Fruit fly (Drosophila melanogaster) whole organism, embryonic: ENCODE results near the gene AstA-R1.
A peak's percentile ranks its signal among the peaks of the same experiment; 100 is the strongest.

ENCODE experiments used
- ATbp ChIP-seq: fragments of 200-800 bp; sonication (Bioruptor generic); optimal IDR thresholded peaks from 2 replicates; lab custom pipeline; 2017; ENCODE audit warnings: missing biosample characterization, mild to moderate bottlenecking, missing genetic modification characterization, missing genetic modification reagents
- CG10462 ChIP-seq: fragments of 200-800 bp; sonication (Bioruptor generic); optimal IDR thresholded peaks from 2 replicates; lab custom pipeline; 2016; ENCODE audit warnings: missing biosample characterization, missing genetic modification characterization
- CG12942 ChIP-seq: fragments of 200-800 bp; sonication (Bioruptor generic); optimal IDR thresholded peaks from 3 replicates; lab custom pipeline; 2016; ENCODE audit warnings: missing biosample characterization, missing genetic modification characterization
- CG15011 ChIP-seq: fragments of 200-800 bp; sonication (Bioruptor generic); optimal IDR thresholded peaks from 3 replicates; lab custom pipeline; 2018; ENCODE audit warnings: missing biosample characterization, mild to moderate bottlenecking, missing genetic modification characterization
- CG15601 ChIP-seq: fragments of 200-800 bp; sonication (Bioruptor generic); optimal IDR thresholded peaks from 3 replicates; lab custom pipeline; 2019; ENCODE audit warnings: missing biosample characterization, mild to moderate bottlenecking, missing genetic modification characterization, moderate library complexity
- CG1603 ChIP-seq: fragments of 200-800 bp; sonication (Bioruptor generic); optimal IDR thresholded peaks from 2 replicates; lab custom pipeline; 2019; ENCODE audit warnings: missing biosample characterization, mild to moderate bottlenecking, missing genetic modification characterization, moderate library complexity
- CG17361 ChIP-seq: fragments of 200-800 bp; sonication (Bioruptor generic); IDR thresholded peaks from 3 replicates; pipeline ENCODE4 v1.3.6; 2022; ENCODE audit warnings: missing biosample characterization, missing genetic modification characterization
- CG2678 ChIP-seq: fragments of 200-800 bp; sonication (Bioruptor generic); optimal IDR thresholded peaks from 3 replicates; lab custom pipeline; 2019; ENCODE audit warnings: missing biosample characterization, mild to moderate bottlenecking, missing genetic modification characterization, moderate library complexity
- CG2889 ChIP-seq: fragments of 200-800 bp; sonication (Bioruptor generic); IDR thresholded peaks from 3 replicates; pipeline ENCODE4 v1.3.6; 2022; ENCODE audit warnings: missing biosample characterization, missing genetic modification characterization
- CG30431 ChIP-seq: fragments of 200-800 bp; sonication (Bioruptor generic); optimal IDR thresholded peaks from 2 replicates; lab custom pipeline; 2017; ENCODE audit warnings: missing biosample characterization, missing genetic modification characterization
- CG34376 ChIP-seq: fragments of 200-800 bp; sonication (Bioruptor generic); optimal IDR thresholded peaks from 2 replicates; lab custom pipeline; 2018; ENCODE audit warnings: missing biosample characterization, mild to moderate bottlenecking, missing genetic modification characterization
- CG34422 ChIP-seq: fragments of 200-800 bp; sonication (Bioruptor generic); IDR thresholded peaks from 3 replicates; pipeline ENCODE4 v1.3.6; 2022; ENCODE audit warnings: missing biosample characterization, missing genetic modification characterization
- CG4404 ChIP-seq: fragments of 200-800 bp; sonication (Bioruptor generic); IDR thresholded peaks from 2 replicates; pipeline ENCODE4 v1.3.6; 2022; ENCODE audit warnings: missing biosample characterization, missing genetic modification characterization
- CG4854 ChIP-seq: fragments of 200-800 bp; sonication (Bioruptor generic); optimal IDR thresholded peaks from 2 replicates; lab custom pipeline; 2016; ENCODE audit warnings: missing biosample characterization, missing genetic modification characterization, inconsistent platforms
- CG5245 ChIP-seq: fragments of 200-800 bp; sonication (Bioruptor generic); optimal IDR thresholded peaks from 3 replicates; lab custom pipeline; 2016; ENCODE audit warnings: missing biosample characterization, missing genetic modification characterization
- CG6254 ChIP-seq: fragments of 200-800 bp; sonication (Bioruptor generic); optimal IDR thresholded peaks from 3 replicates; lab custom pipeline; 2017; ENCODE audit warnings: mild to moderate bottlenecking, missing biosample characterization, missing genetic modification reagents, missing genetic modification characterization
- CG6765 ChIP-seq: fragments of 200-800 bp; sonication (Bioruptor generic); optimal IDR thresholded peaks from 3 replicates; lab custom pipeline; 2017; ENCODE audit warnings: missing biosample characterization, mild to moderate bottlenecking, missing genetic modification characterization
- CG7786 ChIP-seq: fragments of 200-800 bp; sonication (Bioruptor generic); optimal IDR thresholded peaks from 2 replicates; lab custom pipeline; 2016; ENCODE audit warnings: missing biosample characterization, missing genetic modification characterization
- CG7963 ChIP-seq: fragments of 200-800 bp; sonication (Bioruptor generic); IDR thresholded peaks from 3 replicates; pipeline ENCODE4 v1.3.6; 2022; ENCODE audit warnings: missing biosample characterization, missing genetic modification characterization; ENCODE audit not compliant: partially characterized antibody
- CG9797 ChIP-seq: fragments of 200-800 bp; sonication (Bioruptor generic); optimal IDR thresholded peaks from 3 replicates; lab custom pipeline; 2018; ENCODE audit warnings: missing biosample characterization, mild to moderate bottlenecking, missing genetic modification characterization
- Dek ChIP-seq: fragments of 200-800 bp; sonication (Bioruptor generic); optimal IDR thresholded peaks from 3 replicates; lab custom pipeline; 2019; ENCODE audit warnings: missing biosample characterization, mild to moderate bottlenecking, missing genetic modification characterization, moderate library complexity
- Dll ChIP-seq: fragments of 200-800 bp; sonication (Bioruptor generic); IDR thresholded peaks from 4 replicates; pipeline ENCODE4 v1.3.6; 2022; ENCODE audit warnings: missing biosample characterization, missing genetic modification characterization; ENCODE audit not compliant: partially characterized antibody
- Elba2 ChIP-seq: fragments of 200-800 bp; sonication (Bioruptor generic); optimal IDR thresholded peaks from 3 replicates; lab custom pipeline; 2016; ENCODE audit warnings: missing biosample characterization, missing genetic modification characterization
- Ets97D ChIP-seq: fragments of 200-800 bp; sonication (Bioruptor generic); optimal IDR thresholded peaks from 3 replicates; lab custom pipeline; 2016; ENCODE audit warnings: missing biosample characterization, missing genetic modification characterization
- Hr39 ChIP-seq: fragments of >200 bp; optimal IDR thresholded peaks from 2 replicates; lab custom pipeline; 2017
- Lpt ChIP-seq: fragments of >200 bp; optimal IDR thresholded peaks from 2 replicates; lab custom pipeline; 2018; ENCODE audit warnings: missing biosample characterization, missing genetic modification characterization
- Mes4 ChIP-seq: fragments of 200-800 bp; sonication (Bioruptor generic); optimal IDR thresholded peaks from 2 replicates; lab custom pipeline; 2016; ENCODE audit warnings: missing biosample characterization, missing genetic modification characterization
- TFAM ChIP-seq: fragments of 200-800 bp; sonication (Bioruptor generic); optimal IDR thresholded peaks from 2 replicates; lab custom pipeline; 2017; ENCODE audit warnings: missing biosample characterization, missing genetic modification characterization, inconsistent platforms
- Usf ChIP-seq: fragments of 200-800 bp; sonication (Bioruptor generic); optimal IDR thresholded peaks from 2 replicates; lab custom pipeline; 2017; ENCODE audit warnings: missing genotype, missing biosample characterization, missing genetic modification characterization
- ac ChIP-seq: fragments of 200-800 bp; sonication (Bioruptor generic); optimal IDR thresholded peaks from 3 replicates; lab custom pipeline; 2017; ENCODE audit warnings: missing biosample characterization, mild to moderate bottlenecking, missing genetic modification characterization
- al ChIP-seq: fragments of 200-800 bp; sonication (Bioruptor generic); IDR thresholded peaks from 2 replicates; pipeline ENCODE4 v1.3.6; 2022; ENCODE audit warnings: missing biosample characterization, missing genetic modification characterization
- aop ChIP-seq: fragments of 200-800 bp; sonication (Bioruptor generic); IDR thresholded peaks from 2 replicates; pipeline ENCODE4 v1.3.6; 2022; ENCODE audit warnings: missing biosample characterization, missing genetic modification characterization
- ara ChIP-seq: fragments of 200-800 bp; sonication (Bioruptor generic); IDR thresholded peaks from 2 replicates; pipeline ENCODE4 v1.3.6; 2022; ENCODE audit warnings: missing biosample characterization, missing genetic modification characterization
- ato ChIP-seq: fragments of 200-800 bp; sonication (Bioruptor generic); IDR thresholded peaks from 2 replicates; pipeline ENCODE4 v1.3.6; 2022; ENCODE audit warnings: missing biosample characterization, missing genetic modification characterization; ENCODE audit not compliant: partially characterized antibody
- bab2 ChIP-seq: fragments of 200-800 bp; sonication (Bioruptor generic); optimal IDR thresholded peaks from 2 replicates; lab custom pipeline; 2016; ENCODE audit warnings: missing biosample characterization, missing genetic modification characterization
- bbx ChIP-seq: fragments of 200-800 bp; sonication (Bioruptor generic); IDR thresholded peaks from 2 replicates; pipeline ENCODE4 v1.3.6; 2022; ENCODE audit warnings: missing biosample characterization, missing genetic modification characterization; ENCODE audit not compliant: partially characterized antibody
- cas ChIP-seq: fragments of 200-800 bp; sonication (Bioruptor generic); IDR thresholded peaks from 2 replicates; pipeline ENCODE4 v1.3.6; 2022; ENCODE audit warnings: missing biosample characterization, missing genetic modification characterization
- croc ChIP-seq: fragments of 200-800 bp; sonication (Bioruptor generic); conservative IDR thresholded peaks from 3 replicates; pipeline ENCODE4 v1.3.6; 2022; ENCODE audit warnings: missing biosample characterization, missing genetic modification characterization
- da ChIP-seq: fragments of 200-800 bp; sonication (Bioruptor generic); optimal IDR thresholded peaks from 2 replicates; lab custom pipeline; 2016; ENCODE audit warnings: missing biosample characterization, missing genetic modification characterization
- en ChIP-seq: fragments of 200-800 bp; sonication (Bioruptor generic); optimal IDR thresholded peaks from 2 replicates; lab custom pipeline; 2016; ENCODE audit warnings: missing biosample characterization, missing genetic modification characterization
- eve ChIP-seq, 2 experiments: fragments of >200 bp; optimal IDR thresholded peaks; 2 replicates each; lab custom pipeline; 2017; ENCODE audit warnings: missing biosample characterization in 2 of 2, missing genetic modification characterization in 2 of 2
- kah ChIP-seq: fragments of 200-800 bp; sonication (Bioruptor generic); optimal IDR thresholded peaks from 2 replicates; lab custom pipeline; 2018; ENCODE audit warnings: missing biosample characterization, mild to moderate bottlenecking, missing genetic modification characterization
- oc ChIP-seq: fragments of 200-800 bp; sonication (Bioruptor generic); optimal IDR thresholded peaks from 2 replicates; lab custom pipeline; 2018; ENCODE audit warnings: missing biosample characterization, mild to moderate bottlenecking, missing genetic modification characterization, moderate library complexity
- odd ChIP-seq: fragments of 200-800 bp; sonication (Bioruptor generic); optimal IDR thresholded peaks from 2 replicates; lab custom pipeline; 2017; ENCODE audit warnings: missing biosample characterization, mild to moderate bottlenecking, missing genetic modification characterization
- pb ChIP-seq: fragments of 200-800 bp; sonication (Bioruptor generic); optimal IDR thresholded peaks from 3 replicates; lab custom pipeline; 2016; ENCODE audit warnings: missing biosample characterization, missing genetic modification characterization
- prd ChIP-seq, 3 experiments: fragments of >200 bp in 2 of 3; fragments of 200-800 bp in 1 of 3; sonication (Bioruptor generic) in 1 of 3; optimal IDR thresholded peaks in 2 of 3; IDR thresholded peaks in 1 of 3; 2 replicates in 2 of 3; 3 replicates in 1 of 3; pipeline versions ENCODE4 v1.3.6 to Lab custom; 2017 to 2022; ENCODE audit warnings: missing biosample characterization in 1 of 3, missing genetic modification characterization in 1 of 3
- sens-2 ChIP-seq: fragments of 200-800 bp; sonication (Bioruptor generic); IDR thresholded peaks from 2 replicates; pipeline ENCODE4 v1.3.6; 2022; ENCODE audit warnings: missing biosample characterization, missing genetic modification characterization
- trem ChIP-seq: fragments of 200-800 bp; optimal IDR thresholded peaks from 3 replicates; lab custom pipeline; 2019; ENCODE audit warnings: missing biosample characterization, mild to moderate bottlenecking, missing genetic modification characterization, moderate library complexity
- trh ChIP-seq: fragments of 200-800 bp; sonication (Bioruptor generic); optimal IDR thresholded peaks from 2 replicates; lab custom pipeline; 2016; ENCODE audit warnings: missing biosample characterization, missing genetic modification characterization
- tx ChIP-seq: fragments of 200-800 bp; sonication (Bioruptor generic); optimal IDR thresholded peaks from 2 replicates; lab custom pipeline; 2016; ENCODE audit warnings: missing biosample characterization, missing genetic modification characterization
- vvl ChIP-seq: fragments of 200-800 bp; sonication (Bioruptor generic); IDR thresholded peaks from 2 replicates; pipeline ENCODE4 v1.3.6; 2022; ENCODE audit warnings: missing biosample characterization, missing genetic modification characterization
- z ChIP-seq: fragments of 200-800 bp; sonication (Bioruptor generic); IDR thresholded peaks from 3 replicates; pipeline ENCODE4 v1.3.6; 2022; ENCODE audit warnings: missing biosample characterization, missing genetic modification characterization

AstA-R1 gene

dm6 chrX:3714020-3714419 lies 139.7 kb downstream of the AstA-R1 start (continued):
- no peak for TF ChIP-seq prd (optimal IDR thresholded peaks at IDR 0.05; lab: Kevin White, UChicago)
- TF ChIP-seq prd (GFP tag; IDR thresholded peaks at IDR 0.05; lab: Robert Waterston, UW), result no peak
- TF ChIP-seq CG6254 (GFP tag; lab: Kevin White, UChicago), result no peak
- no peak for TF ChIP-seq Dll
- TF ChIP-seq ATbp (GFP tag; lab: Kevin White, UChicago), result peak; percentile 30
- TF ChIP-seq CG34422, result no peak
- peak; percentile 10 for TF ChIP-seq CG15601 (tag; lab: Kevin White, UChicago)
- TF ChIP-seq trem (tag; lab: Kevin White, UChicago), result no peak
- no peak for TF ChIP-seq CG6765 (GFP tag; lab: Kevin White, UChicago)
- no peak for TF ChIP-seq CG4404 (GFP tag; lab: Robert Waterston, UW)
- TF ChIP-seq pb (GFP tag; lab: Kevin White, UChicago), result no peak
- no peak for TF ChIP-seq Usf (GFP tag; lab: Kevin White, UChicago)
- peak; percentile 28 for TF ChIP-seq Dek (tag; lab: Kevin White, UChicago)
- TF ChIP-seq Ets97D (GFP tag; lab: Kevin White, UChicago), result no peak
- TF ChIP-seq CG7963 (GFP tag; lab: Robert Waterston, UW), result no peak
- TF ChIP-seq da (GFP tag; lab: Kevin White, UChicago), result no peak
- no peak for TF ChIP-seq eve (GFP tag; optimal IDR thresholded peaks at IDR 0.05; lab: Kevin White, UChicago)
- no peak for TF ChIP-seq CG5245 (GFP tag; lab: Kevin White, UChicago)
- no peak for TF ChIP-seq al (GFP tag; lab: Robert Waterston, UW)
- TF ChIP-seq TFAM (GFP tag; lab: Kevin White, UChicago), result no peak
- no peak for TF ChIP-seq bbx (GFP tag; lab: Robert Waterston, UW)
- TF ChIP-seq ac (GFP tag; lab: Kevin White, UChicago), result no peak
- peak; percentile 61 for TF ChIP-seq CG2678 (tag; lab: Kevin White, UChicago)
- no peak for TF ChIP-seq ato (GFP tag; lab: Robert Waterston, UW)
- 0 out of 3 replicates have a peak, but pooled peaks have one; percentile 40 for TF ChIP-seq CG17361 (GFP tag; lab: Robert Waterston, UW)
- no peak for TF ChIP-seq Hr39 (lab: Kevin White, UChicago)
- TF ChIP-seq CG2889, result no peak; the same call in 2 of the 3 replicates
- no peak for TF ChIP-seq CG15011
- TF ChIP-seq cas (GFP tag; lab: Robert Waterston, UW), result no peak
- no peak for TF ChIP-seq CG12942 (GFP tag; lab: Kevin White, UChicago)
- peak; percentile 44; the same call in 1 of the 2 replicates for TF ChIP-seq vvl
- TF ChIP-seq ara, result no peak
- TF ChIP-seq CG30431, result no peak
- no peak for TF ChIP-seq kah (GFP tag; lab: Kevin White, UChicago)
- TF ChIP-seq Lpt (GFP tag; lab: Kevin White, UChicago), result no peak
- no peak for TF ChIP-seq CG9797 (GFP tag; lab: Kevin White, UChicago)
- TF ChIP-seq trh (GFP tag; lab: Kevin White, UChicago), result no peak
- no peak for TF ChIP-seq Mes4 (GFP tag; lab: Kevin White, UChicago)
- TF ChIP-seq bab2 (GFP tag; lab: Kevin White, UChicago), result peak; percentile 49
- TF ChIP-seq CG34376 (GFP tag; lab: Kevin White, UChicago), result no peak
- TF ChIP-seq tx, result no peak
- TF ChIP-seq croc (GFP tag; lab: Robert Waterston, UW), result no peak
- TF ChIP-seq z (GFP tag; lab: Robert Waterston, UW), result no peak
- TF ChIP-seq oc (tag; lab: Kevin White, UChicago), result no peak
- no peak for TF ChIP-seq CG10462 (GFP tag; lab: Kevin White, UChicago)
- TF ChIP-seq odd (GFP tag; lab: Kevin White, UChicago), result no peak
- no peak for TF ChIP-seq sens-2 (GFP tag; lab: Robert Waterston, UW)
- no peak for TF ChIP-seq aop (GFP tag; lab: Robert Waterston, UW)
- TF ChIP-seq CG7786 (GFP tag; lab: Kevin White, UChicago), result peak; percentile 22
- TF ChIP-seq Elba2 (GFP tag; lab: Kevin White, UChicago), result no peak
- TF ChIP-seq CG1603 (tag; lab: Kevin White, UChicago), result peak; percentile 54
- TF ChIP-seq CG4854 (GFP tag; lab: Kevin White, UChicago), result no peak
- TF ChIP-seq en (GFP tag; lab: Kevin White, UChicago), result no peak
